Worm (Caenorhabditis elegans) whole organism, mixed stage, embryonic: ENCODE data around the gene ceh-19.

ENCODE experiments used
- ceh-39 ChIP-seq: fragments of 150-350 bp; optimal IDR thresholded peaks from 2 replicates; lab custom pipeline; 2014; ENCODE audit warnings: missing biosample characterization, missing genetic modification characterization
- cnd-1 ChIP-seq: fragments of 200-800 bp; sonication (Bioruptor generic); optimal IDR thresholded peaks from 2 replicates; lab custom pipeline; 2018; ENCODE audit warnings: mild to moderate bottlenecking, missing genetic modification characterization, missing compliant biosample characterization
- drap-1 ChIP-seq: fragments of 200-800 bp; sonication (Bioruptor generic); optimal IDR thresholded peaks from 3 replicates; lab custom pipeline; 2018; ENCODE audit warnings: mild to moderate bottlenecking, missing genetic modification characterization, missing compliant biosample characterization
- elt-3 ChIP-seq: fragments of 150-350 bp; optimal IDR thresholded peaks from 2 replicates; lab custom pipeline; 2014; ENCODE audit warnings: missing biosample characterization, missing genetic modification characterization
- lin-13 ChIP-seq: fragments of 150-350 bp; optimal IDR thresholded peaks from 2 replicates; lab custom pipeline; 2014; ENCODE audit warnings: missing biosample characterization, missing genetic modification characterization
- nhr-12 ChIP-seq: fragments of 150-350 bp; optimal IDR thresholded peaks from 2 replicates; lab custom pipeline; 2014; ENCODE audit warnings: missing biosample characterization, missing genetic modification characterization
- nhr-28 ChIP-seq: fragments of 150-350 bp; optimal IDR thresholded peaks from 2 replicates; lab custom pipeline; 2014; ENCODE audit warnings: missing biosample characterization, missing genetic modification characterization
- nhr-76 ChIP-seq: sonication (generic microtip); optimal IDR thresholded peaks from 2 replicates; lab custom pipeline; 2017; ENCODE audit warnings: missing biosample characterization, missing genetic modification characterization
- snpc-4 ChIP-seq: fragments of 150-350 bp; optimal IDR thresholded peaks from 2 replicates; lab custom pipeline; 2014; ENCODE audit warnings: missing biosample characterization, missing genetic modification characterization
- unc-120 ChIP-seq: sonication (generic microtip); optimal IDR thresholded peaks from 2 replicates; lab custom pipeline; 2017; ENCODE audit warnings: missing genetic modification characterization, missing compliant biosample characterization; ENCODE audit not compliant: poor library complexity, severe bottlenecking
- ztf-11 ChIP-seq: fragments of 150-350 bp; optimal IDR thresholded peaks from 2 replicates; lab custom pipeline; 2014; ENCODE audit warnings: missing biosample characterization, missing genetic modification characterization

- no peak for TF ChIP-seq snpc-4 (tag; lab: Kevin White, UChicago)
- TF ChIP-seq elt-3, result no peak
- no peak for TF ChIP-seq lin-13 (tag; lab: Kevin White, UChicago)
- TF ChIP-seq nhr-28 (tag; lab: Kevin White, UChicago), result no peak
- TF ChIP-seq unc-120 (tag; lab: Kevin White, UChicago), result no peak
- no peak for TF ChIP-seq drap-1 (GFP tag; lab: Kevin White, UChicago)
- no peak for TF ChIP-seq ceh-39
- TF ChIP-seq nhr-12, result no peak
- TF ChIP-seq nhr-76 (tag; lab: Kevin White, UChicago), result no peak
- TF ChIP-seq ztf-11 (tag; lab: Kevin White, UChicago), result no peak
- TF ChIP-seq cnd-1 (tag; lab: Kevin White, UChicago), result no peak
Observed at ce11 chrIV:7977452-7977940, 21.7 kb upstream of the ceh-19 start, which contains the start of gene ora-1.
